Worm (Caenorhabditis elegans): ENCODE measurements around the gene sulp-2.
A peak's percentile ranks its signal among the peaks of the same experiment; 100 is the strongest.

Gene sulp-2

ce11 chrX:5599224-5599623 is at the start of gene sulp-2:
Gene sulp-2 (minus strand): TSS chrX:5599330.
- no peak for TF ChIP-seq ceh-8 (GFP tag; optimal IDR thresholded peaks at IDR 0.05)
- TF ChIP-seq elt-2 (tag; optimal IDR thresholded peaks at IDR 0.05): peak; percentile 9

- no peak for TF ChIP-seq sptf-1 (tag; optimal IDR thresholded peaks at IDR 0.05)
- no peak for TF ChIP-seq sox-4 (tag; optimal IDR thresholded peaks at IDR 0.05)
- TF ChIP-seq fkh-8 (tag; optimal IDR thresholded peaks at IDR 0.05): no peak
- no peak for TF ChIP-seq efl-1 (optimal IDR thresholded peaks at IDR 0.05)
- TF ChIP-seq efl-1 (GFP tag; optimal IDR thresholded peaks at IDR 0.05 in 1 of 2): no peak
- no peak for TF ChIP-seq lin-39 (tag; optimal IDR thresholded peaks at IDR 0.05)
- TF ChIP-seq nhr-76 (tag; optimal IDR thresholded peaks at IDR 0.05): no peak
Observed at ce11 chrX:5647884-5648283, 48.8 kb upstream of the sulp-2 start, which contains the start of gene srv-7. Gene srv-7 (minus strand): TSS chrX:5647984.

ce11 chrX:5646951-5647423 is 47.9 kb upstream of the sulp-2 start, which contains the start of gene T22B7.3:
Gene T22B7.3 (plus strand): TSS chrX:5647373.
- TF ChIP-seq elt-2 (tag; optimal IDR thresholded peaks at IDR 0.05) (no peak), ces-1 (GFP tag; optimal IDR thresholded peaks at IDR 0.05) (no peak), alr-1 (tag; optimal IDR thresholded peaks at IDR 0.05; ENCODE audit: borderline replicate concordance) (no peak), hlh-4 (tag; optimal IDR thresholded peaks at IDR 0.05) (no peak), efl-3 (GFP tag; optimal IDR thresholded peaks at IDR 0.05) (no peak), F16B12.6 (tag; optimal IDR thresholded peaks at IDR 0.05) (no peak), nhr-76 (tag; optimal IDR thresholded peaks at IDR 0.05) (no peak), elt-3 (tag; optimal IDR thresholded peaks at IDR 0.05) (peak in 1 of 6 experiments; percentile 75), grh-1 (GFP tag; IDR thresholded peaks at IDR 0.05) (no peak), unc-98 (GFP tag; IDR thresholded peaks at IDR 0.05) (no peak), nhr-85 (tag) (peak; percentile 68), snpc-4 (tag; optimal IDR thresholded peaks at IDR 0.05) (no peak), mef-2 (tag; optimal IDR thresholded peaks at IDR 0.05) (no peak), mdl-1 (tag; optimal IDR thresholded peaks at IDR 0.05) (no peak), C04F5.9 (tag; optimal IDR thresholded peaks at IDR 0.05) (no peak), hpl-2 (GFP tag; optimal IDR thresholded peaks at IDR 0.05) (no peak)

ce11 chrX:5645606-5646005 is 46.5 kb upstream of the sulp-2 start:
- TF ChIP-seq egl-13 (tag; optimal IDR thresholded peaks at IDR 0.05) (no peak), nhr-90 (tag; optimal IDR thresholded peaks at IDR 0.05; ENCODE audit: poor library complexity) (no peak), nhr-47 (tag; optimal IDR thresholded peaks at IDR 0.05) (no peak), lin-14 (GFP tag; optimal IDR thresholded peaks at IDR 0.05) (peak; percentile 52), irx-1 (tag; optimal IDR thresholded peaks at IDR 0.05) (no peak), grh-1 (GFP tag; IDR thresholded peaks at IDR 0.05) (peak; percentile 49; the same call in 1 of the 2 replicates), lin-35 (GFP tag; optimal IDR thresholded peaks at IDR 0.05) (peak in 1 of 2 experiments; percentile 50), skn-1 (tag; optimal IDR thresholded peaks at IDR 0.05) (no peak), pqm-1 (tag; optimal IDR thresholded peaks at IDR 0.05) (no peak), hlh-4 (tag; optimal IDR thresholded peaks at IDR 0.05) (no peak), mdl-1 (tag; optimal IDR thresholded peaks at IDR 0.05) (peak in 1 of 2 experiments; percentile 84), nhr-77 (tag; optimal IDR thresholded peaks at IDR 0.05) (no peak), alr-1 (tag; optimal IDR thresholded peaks at IDR 0.05; ENCODE audit: borderline replicate concordance) (no peak), sptf-1 (tag; optimal IDR thresholded peaks at IDR 0.05) (no peak), nhr-20 (tag; optimal IDR thresholded peaks at IDR 0.05) (peak; percentile 54), snu-23 (GFP tag; optimal IDR thresholded peaks at IDR 0.05) (peak; percentile 44), blmp-1 (tag; optimal IDR thresholded peaks at IDR 0.05) (peak; percentile 57), nhr-71 (tag; optimal IDR thresholded peaks at IDR 0.05) (peak; percentile 50), ztf-11 (tag; optimal IDR thresholded peaks at IDR 0.05) (no peak), elt-3 (tag; optimal IDR thresholded peaks at IDR 0.05) (peak in 3 of 6 experiments; percentile 5 to 73 (median 35)), nhr-85 (tag) (peak; percentile 79), swsn-7 (tag; optimal IDR thresholded peaks at IDR 0.05) (no peak), efl-1 (optimal IDR thresholded peaks at IDR 0.05) (no peak), efl-1 (GFP tag; optimal IDR thresholded peaks at IDR 0.05 in 1 of 2) (no peak), ceh-90 (tag; optimal IDR thresholded peaks at IDR 0.05) (no peak), elt-2 (tag; optimal IDR thresholded peaks at IDR 0.05) (no peak), egl-27 (tag; optimal IDR thresholded peaks at IDR 0.05) (no peak), nhr-12 (tag; optimal IDR thresholded peaks at IDR 0.05) (no peak)

Measured in whole organism, L1 larva.